Worm (Caenorhabditis elegans): ENCODE results near the gene T10D4.6.

DNA sequence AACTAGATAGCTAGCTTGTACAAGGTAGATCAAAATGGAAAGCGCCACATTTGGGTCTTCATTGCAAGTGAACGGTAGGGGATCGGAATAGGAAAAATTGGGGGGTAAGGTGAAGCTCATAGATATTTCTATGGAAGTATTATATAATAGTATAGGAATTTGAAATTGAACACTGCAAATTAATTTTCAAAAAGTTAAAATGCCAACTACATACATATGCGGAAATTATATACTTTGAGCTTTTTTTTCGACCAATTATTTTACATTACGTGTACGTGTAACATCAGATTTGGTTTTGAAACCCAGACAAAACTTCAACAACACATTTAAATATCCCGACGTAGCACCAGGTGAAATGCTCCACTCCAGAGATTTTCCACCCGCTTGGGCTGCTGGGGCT lies 23.1 kb upstream of the T10D4.6 start, which contains the start of gene srg-23:
- TF ChIP-seq snpc-4 (tag; optimal IDR thresholded peaks at IDR 0.05), result no peak
- no peak for TF ChIP-seq nhr-21 (tag; optimal IDR thresholded peaks at IDR 0.05)
- no peak for TF ChIP-seq alr-1 (tag; optimal IDR thresholded peaks at IDR 0.05)
- no peak for TF ChIP-seq unc-39 (tag; optimal IDR thresholded peaks at IDR 0.05)
- no peak for TF ChIP-seq unc-55 (GFP tag; optimal IDR thresholded peaks at IDR 0.05)
- TF ChIP-seq nhr-11 (tag; optimal IDR thresholded peaks at IDR 0.05), result no peak
- no peak for TF ChIP-seq nhr-25 (tag; optimal IDR thresholded peaks at IDR 0.05)
- no peak for TF ChIP-seq nhr-23 (tag; optimal IDR thresholded peaks at IDR 0.05)
- no peak for TF ChIP-seq sma-9 (GFP tag; optimal IDR thresholded peaks at IDR 0.05)
- no peak for TF ChIP-seq sma-9 (tag; optimal IDR thresholded peaks at IDR 0.05)
- TF ChIP-seq egl-27 (tag; optimal IDR thresholded peaks at IDR 0.05), result no peak
- TF ChIP-seq Y55F3AM.14 (GFP tag; optimal IDR thresholded peaks at IDR 0.05), result no peak
